Worm (Caenorhabditis elegans): ENCODE data around the gene ZK180.5.

The ZK180.5 gene

ce11 chrIV:4469770-4470709, 46.9 kb downstream of the ZK180.5 start (continued):
- TF ChIP-seq Y116A8C.19 (tag; optimal IDR thresholded peaks at IDR 0.05; ENCODE audit: borderline replicate concordance) = no peak
- TF ChIP-seq ceh-82 (tag; optimal IDR thresholded peaks at IDR 0.05) = peak in 1 of 3 experiments; percentile 53
- no peak for TF ChIP-seq fkh-4 (tag; optimal IDR thresholded peaks at IDR 0.05; ENCODE audit: borderline replicate concordance)
- TF ChIP-seq fkh-8 (tag; optimal IDR thresholded peaks at IDR 0.05) = peak; percentile 91
- peak; percentile 31 for TF ChIP-seq snpc-4 (tag; optimal IDR thresholded peaks at IDR 0.05)
- TF ChIP-seq pqm-1 (tag; optimal IDR thresholded peaks at IDR 0.05) = no peak
- peak; percentile 36 for TF ChIP-seq zip-4 (GFP tag; optimal IDR thresholded peaks at IDR 0.05)
- TF ChIP-seq unc-130 (tag; optimal IDR thresholded peaks at IDR 0.05) = no peak
- no peak for TF ChIP-seq sup-37 (GFP tag; optimal IDR thresholded peaks at IDR 0.05)
- peak; percentile 59 for TF ChIP-seq elt-2 (tag; optimal IDR thresholded peaks at IDR 0.05)
- TF ChIP-seq ztf-11 (tag; optimal IDR thresholded peaks at IDR 0.05) = no peak
- TF ChIP-seq rnt-1 (tag; optimal IDR thresholded peaks at IDR 0.05) = peak; percentile 61
- TF ChIP-seq skn-1 (tag; optimal IDR thresholded peaks at IDR 0.05) = peak; percentile 12
- 0 out of 2 replicates have a peak, but pooled peaks have one; percentile 26 for TF ChIP-seq unc-98 (GFP tag; IDR thresholded peaks at IDR 0.05)
- peak; percentile 85 for TF ChIP-seq fkh-10 (GFP tag; optimal IDR thresholded peaks at IDR 0.05)
- no peak for TF ChIP-seq unc-30 (tag; optimal IDR thresholded peaks at IDR 0.05)
- TF ChIP-seq isw-1 (GFP tag; IDR thresholded peaks at IDR 0.05) = peak; percentile 41
- TF ChIP-seq efl-1 (optimal IDR thresholded peaks at IDR 0.05) = peak; percentile 27 to 46
- peak; percentile 40 to 92 for TF ChIP-seq efl-1 (GFP tag; optimal IDR thresholded peaks at IDR 0.05 in 1 of 2)
- TF ChIP-seq nhr-76 (tag; optimal IDR thresholded peaks at IDR 0.05) = no peak
- TF ChIP-seq hlh-4 (tag; optimal IDR thresholded peaks at IDR 0.05) = no peak
- TF ChIP-seq F16B12.6 (tag; optimal IDR thresholded peaks at IDR 0.05) = no peak
- no peak for TF ChIP-seq ceh-90 (tag; optimal IDR thresholded peaks at IDR 0.05)
- peak; percentile 65 for TF ChIP-seq egl-13 (tag; optimal IDR thresholded peaks at IDR 0.05)
- TF ChIP-seq lin-35 (GFP tag; optimal IDR thresholded peaks at IDR 0.05) = peak; percentile 70 to 72
- no peak for TF ChIP-seq nhr-11 (tag; optimal IDR thresholded peaks at IDR 0.05)
- no peak for TF ChIP-seq dsc-1 (tag; optimal IDR thresholded peaks at IDR 0.05)
- TF ChIP-seq nhr-28 (tag; optimal IDR thresholded peaks at IDR 0.05) = no peak
- TF ChIP-seq lin-39 (tag; optimal IDR thresholded peaks at IDR 0.05) = no peak
- TF ChIP-seq nhr-47 (tag; optimal IDR thresholded peaks at IDR 0.05) = peak; percentile 72
- TF ChIP-seq pax-3 (tag; optimal IDR thresholded peaks at IDR 0.05) = peak; percentile 68
- TF ChIP-seq aly-2 (tag; optimal IDR thresholded peaks at IDR 0.05) = no peak
- no peak for TF ChIP-seq egl-27 (tag; optimal IDR thresholded peaks at IDR 0.05)
- no peak for TF ChIP-seq sptf-1 (tag; optimal IDR thresholded peaks at IDR 0.05)

ce11 chrIV:4469055-4469454, 47.9 kb downstream of the ZK180.5 start:
- TF ChIP-seq F16B12.6 (tag; optimal IDR thresholded peaks at IDR 0.05) (no peak), zag-1 (tag; optimal IDR thresholded peaks at IDR 0.05) (no peak), efl-3 (GFP tag; optimal IDR thresholded peaks at IDR 0.05) (no peak), nhr-12 (tag; optimal IDR thresholded peaks at IDR 0.05) (no peak), nhr-47 (tag; optimal IDR thresholded peaks at IDR 0.05) (no peak), tlp-1 (tag; optimal IDR thresholded peaks at IDR 0.05) (no peak), efl-1 (optimal IDR thresholded peaks at IDR 0.05) (no peak), efl-1 (GFP tag; optimal IDR thresholded peaks at IDR 0.05 in 1 of 2) (peak in 1 of 2 experiments; percentile 86)

Measured in whole organism, L1 larva.